Fruit fly (Drosophila melanogaster): ENCODE results near the gene Ncoa6.

DNA sequence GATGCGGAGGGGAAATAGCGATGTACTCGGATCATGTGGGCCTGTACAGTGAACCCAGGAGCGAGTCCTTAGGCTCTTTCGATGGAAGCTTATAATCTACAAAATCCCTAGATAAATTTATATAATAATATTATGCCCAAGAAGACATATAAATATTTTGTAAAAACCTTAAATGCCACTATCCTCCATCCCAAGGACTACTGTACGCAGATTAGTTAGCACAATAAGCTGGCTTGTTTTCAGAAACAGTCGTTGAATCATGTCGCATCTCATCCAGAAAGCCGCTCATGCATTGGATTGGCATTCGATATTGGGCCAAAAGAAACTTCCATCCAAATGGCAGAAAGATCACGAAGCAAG, 38.2 kb downstream of the Ncoa6 start:
- no peak for TF ChIP-seq h (optimal IDR thresholded peaks at IDR 0.05)
- TF ChIP-seq Myc (optimal IDR thresholded peaks at IDR 0.05) = no peak
- no peak for TF ChIP-seq psq (optimal IDR thresholded peaks at IDR 0.05)
